Worm (Caenorhabditis elegans): ENCODE results near the gene unc-61.

DNA sequence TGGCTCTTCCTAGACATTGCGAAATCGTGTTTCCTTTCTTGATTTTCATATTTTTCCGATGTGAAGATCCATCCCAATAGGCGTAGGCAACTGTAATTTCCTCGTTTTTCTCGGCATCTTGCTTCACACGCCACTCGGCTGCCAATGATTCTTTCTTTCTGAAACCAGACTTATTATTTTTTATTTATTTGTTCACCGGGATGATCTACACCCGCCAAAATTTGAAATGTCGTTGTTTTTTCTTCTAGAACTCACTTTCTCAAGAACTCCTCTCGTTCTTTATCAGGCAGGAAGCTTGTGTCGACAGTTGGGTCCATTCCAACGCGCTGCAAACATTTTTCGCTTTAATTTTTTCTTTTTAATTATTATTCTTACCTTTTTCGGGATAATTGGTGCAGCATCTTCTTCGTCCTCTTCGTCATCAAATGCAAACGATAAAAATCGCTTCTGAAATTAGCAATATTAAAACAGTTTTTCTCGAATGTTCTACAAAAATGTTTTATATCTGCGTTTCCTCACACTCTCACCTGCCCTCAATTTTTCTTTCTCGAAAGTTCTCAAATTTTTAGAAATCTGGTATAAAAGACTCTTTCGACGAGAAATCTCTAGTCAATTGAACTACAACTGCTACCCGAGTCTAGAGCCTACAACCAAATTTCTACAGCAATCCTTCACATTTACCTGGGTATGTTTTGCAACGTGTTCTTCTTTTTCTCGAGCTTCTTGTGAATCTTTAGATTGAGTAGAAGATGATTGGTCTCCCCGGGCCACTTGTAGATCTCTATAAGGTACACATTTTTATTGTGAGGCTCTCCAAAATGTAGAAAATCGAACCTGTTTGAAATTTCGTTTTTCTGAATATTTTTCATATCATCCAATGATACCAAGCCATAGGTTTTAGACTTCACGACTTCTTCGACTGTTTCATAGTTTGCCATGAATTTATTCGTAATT lies 49.4 kb downstream of the unc-61 start, which contains the start of gene hsp-90:
- no peak for TF ChIP-seq ama-1 (optimal IDR thresholded peaks at IDR 0.05)
- no peak for TF ChIP-seq hmg-4 (GFP tag; optimal IDR thresholded peaks at IDR 0.05)
- TF ChIP-seq ceh-36 (tag; optimal IDR thresholded peaks at IDR 0.05), result no peak
- TF ChIP-seq aly-1 (tag; optimal IDR thresholded peaks at IDR 0.05), result no peak
- no peak for TF ChIP-seq flt-1 (GFP tag; IDR thresholded peaks at IDR 0.05)
- no peak for TF ChIP-seq ceh-13 (GFP tag; optimal IDR thresholded peaks at IDR 0.05)
- TF ChIP-seq scrt-1 (GFP tag; IDR thresholded peaks at IDR 0.05), result no peak
- no peak for TF ChIP-seq pes-1 (GFP tag; IDR thresholded peaks at IDR 0.05)
- no peak for TF ChIP-seq F13C5.2 (tag; optimal IDR thresholded peaks at IDR 0.05)
- no peak for TF ChIP-seq tbx-11 (GFP tag; IDR thresholded peaks at IDR 0.05)
